Fruit fly (Drosophila melanogaster): ENCODE measurements around the gene CG10516.
A peak's percentile ranks its signal among the peaks of the same experiment; 100 is the strongest.

Gene CG10516

DNA sequence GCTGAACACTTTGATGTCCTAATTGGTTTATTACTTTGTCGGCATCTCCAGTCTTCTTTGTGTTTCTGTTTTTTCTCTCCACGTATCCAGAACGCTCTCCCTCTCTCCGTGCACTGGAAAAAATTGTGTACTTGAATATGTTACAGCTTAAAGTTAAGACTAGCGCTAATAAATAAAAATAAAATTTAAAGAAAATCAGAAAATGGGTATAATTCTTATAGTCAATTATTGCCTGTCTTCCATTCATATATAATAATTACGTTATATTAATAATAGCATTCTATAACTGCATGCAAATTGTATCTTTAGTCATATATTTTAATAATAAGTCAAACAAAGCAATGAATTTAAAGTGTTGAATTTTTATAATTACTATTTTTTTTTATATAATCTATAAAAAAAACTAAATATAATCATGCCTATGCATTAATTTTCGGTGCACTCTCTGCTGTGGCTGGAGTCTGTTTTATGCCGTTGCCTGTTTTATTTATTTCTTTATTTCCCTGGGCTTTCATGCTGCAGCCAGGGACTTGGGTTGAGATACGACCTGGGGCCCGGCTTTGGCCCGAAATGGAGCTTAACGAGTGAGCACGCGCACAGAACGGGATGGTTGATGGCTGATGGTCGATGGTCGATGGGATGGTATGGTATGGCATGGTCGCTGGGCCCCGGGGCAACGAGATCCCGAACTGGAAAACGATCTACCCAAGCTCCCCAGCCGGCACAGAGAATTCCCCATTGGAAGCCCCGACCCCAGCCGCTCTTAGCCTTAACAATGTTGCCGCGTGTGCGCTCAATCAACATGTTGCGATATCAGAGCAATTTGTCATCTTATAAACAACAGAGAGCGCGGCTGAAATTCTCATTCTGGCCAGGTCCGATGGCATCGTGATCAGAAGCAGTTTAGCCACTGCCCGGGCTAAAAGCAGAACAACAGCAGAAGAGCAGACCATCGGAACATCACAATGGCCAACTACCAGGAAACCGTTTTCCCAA lies 48.1 kb downstream of the CG10516 start:
- no peak for TF ChIP-seq hkb (optimal IDR thresholded peaks at IDR 0.05)
- TF ChIP-seq hkb (GFP tag; IDR thresholded peaks at IDR 0.05), result no peak
- TF ChIP-seq CG1832 (GFP tag; optimal IDR thresholded peaks at IDR 0.05), result peak; percentile 6
- TF ChIP-seq chif (GFP tag; optimal IDR thresholded peaks at IDR 0.05), result no peak
- peak; percentile 21 for TF ChIP-seq Ssrp (tag; optimal IDR thresholded peaks at IDR 0.05)
- TF ChIP-seq Med (GFP tag), result peak; percentile 8
- TF ChIP-seq zf30C (GFP tag; optimal IDR thresholded peaks at IDR 0.05), result peak; percentile 75
- TF ChIP-seq Usf (GFP tag; optimal IDR thresholded peaks at IDR 0.05), result no peak
- peak; percentile 48 for TF ChIP-seq Blimp-1 (GFP tag; optimal IDR thresholded peaks at IDR 0.05)
- TF ChIP-seq CG12391 (tag; optimal IDR thresholded peaks at IDR 0.05), result peak; percentile 42
- no peak for TF ChIP-seq CG17385 (GFP tag; optimal IDR thresholded peaks at IDR 0.05)
- no peak for TF ChIP-seq Adf1 (GFP tag; IDR thresholded peaks at IDR 0.05)
- TF ChIP-seq pan (optimal IDR thresholded peaks at IDR 0.05), result peak in 1 of 2 experiments; percentile 21
- TF ChIP-seq pan (GFP tag; optimal IDR thresholded peaks at IDR 0.05 in 1 of 2, IDR thresholded peaks at IDR 0.05 in 1 of 2), result peak in 1 of 2 experiments; percentile 36
- TF ChIP-seq CG11504 (tag; optimal IDR thresholded peaks at IDR 0.05), result peak; percentile 23
- TF ChIP-seq lbe (GFP tag; optimal IDR thresholded peaks at IDR 0.05), result peak; percentile 5
- peak; percentile 37 for TF ChIP-seq CG8388 (GFP tag; optimal IDR thresholded peaks at IDR 0.05)
- peak; percentile 77 for TF ChIP-seq CG14710 (tag; optimal IDR thresholded peaks at IDR 0.05)
- TF ChIP-seq CG31441 (GFP tag; IDR thresholded peaks at IDR 0.05), result peak; percentile 58; the same call in 1 of the 2 replicates
- peak; percentile 87 for TF ChIP-seq CG18262 (tag; optimal IDR thresholded peaks at IDR 0.05)
- TF ChIP-seq D19A (tag; optimal IDR thresholded peaks at IDR 0.05), result peak; percentile 51
- TF ChIP-seq CG4424 (GFP tag; optimal IDR thresholded peaks at IDR 0.05), result peak; percentile 11
- TF ChIP-seq Stat92E (GFP tag; optimal IDR thresholded peaks at IDR 0.05), result peak in 1 of 3 experiments; percentile 9
- TF ChIP-seq tll (GFP tag; optimal IDR thresholded peaks at IDR 0.05), result no peak
- TF ChIP-seq CG10267 (tag; optimal IDR thresholded peaks at IDR 0.05), result peak; percentile 67
- TF ChIP-seq bsh (GFP tag; optimal IDR thresholded peaks at IDR 0.05), result peak in 1 of 2 experiments; percentile 32
- no peak for TF ChIP-seq ara (GFP tag; IDR thresholded peaks at IDR 0.05)
- peak; percentile 51 for TF ChIP-seq CG15696 (tag; optimal IDR thresholded peaks at IDR 0.05)
- TF ChIP-seq fd96Cb (tag; optimal IDR thresholded peaks at IDR 0.05), result peak; percentile 36
- peak; percentile 45 for TF ChIP-seq CG9727 (GFP tag; optimal IDR thresholded peaks at IDR 0.05)
- TF ChIP-seq trem (tag; optimal IDR thresholded peaks at IDR 0.05), result peak; percentile 55
- TF ChIP-seq CG13775 (GFP tag; optimal IDR thresholded peaks at IDR 0.05), result no peak
- peak; percentile 28 for TF ChIP-seq CG8924 (tag; optimal IDR thresholded peaks at IDR 0.05)
- peak; percentile 79 for TF ChIP-seq CG2712 (tag; optimal IDR thresholded peaks at IDR 0.05)
- peak; percentile 8 for TF ChIP-seq CG15601 (tag; optimal IDR thresholded peaks at IDR 0.05)
- peak; percentile 75 for TF ChIP-seq dmrt11E (tag; optimal IDR thresholded peaks at IDR 0.05)
- TF ChIP-seq CG10979 (tag; optimal IDR thresholded peaks at IDR 0.05), result peak; percentile 80
- 0 out of 3 replicates have a peak, but pooled peaks have one; percentile 42 for TF ChIP-seq CG11456 (GFP tag; IDR thresholded peaks at IDR 0.05)
- TF ChIP-seq Dad (GFP tag; optimal IDR thresholded peaks at IDR 0.05), result no peak
- TF ChIP-seq nom (GFP tag; optimal IDR thresholded peaks at IDR 0.05), result peak; percentile 31
- TF ChIP-seq grau (tag; optimal IDR thresholded peaks at IDR 0.05), result peak; percentile 13
- no peak for TF ChIP-seq CG15269 (tag; optimal IDR thresholded peaks at IDR 0.05)
- peak; percentile 59 for TF ChIP-seq gem (tag; optimal IDR thresholded peaks at IDR 0.05)
- no peak for TF ChIP-seq D (optimal IDR thresholded peaks at IDR 0.05)
- peak; percentile 5 for TF ChIP-seq D (GFP tag; optimal IDR thresholded peaks at IDR 0.05)
- no peak for TF ChIP-seq CG8359 (GFP tag; optimal IDR thresholded peaks at IDR 0.05; ENCODE audit: borderline replicate concordance)

Data from whole organism, embryonic.